Worm (Caenorhabditis elegans): ENCODE measurements around the gene F53H1.3.

The F53H1.3 gene

DNA sequence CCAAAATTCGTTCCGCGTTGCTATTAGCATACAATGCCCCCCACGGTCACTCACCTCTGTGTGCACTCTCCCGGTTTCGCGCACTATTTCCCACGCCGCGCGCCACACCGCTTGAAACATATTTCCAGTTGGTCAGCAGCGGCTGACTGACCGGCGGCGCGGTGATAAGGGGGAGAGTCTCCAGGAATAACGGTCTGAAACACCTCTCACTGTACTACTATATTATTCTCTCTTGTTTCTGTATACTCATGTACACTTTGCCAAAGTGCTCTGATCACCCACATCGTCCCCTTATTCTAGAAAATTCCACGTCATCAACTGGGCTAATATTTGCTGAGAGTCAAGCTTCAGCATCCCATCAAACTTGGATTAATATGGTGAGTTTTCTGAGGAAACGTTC is 57.0 kb downstream of the F53H1.3 start, which contains the start of gene nhr-41:
TSS of gene nhr-41 (plus strand) at position 301 of the 400 bp plus-strand sequence.
- TF ChIP-seq B0310.2 (tag; optimal IDR thresholded peaks at IDR 0.05) (no peak), tra-4 (tag; optimal IDR thresholded peaks at IDR 0.05) (no peak), sea-1 (GFP tag; conservative IDR thresholded peaks at IDR 0.05) (no peak), ama-1 (optimal IDR thresholded peaks at IDR 0.05) (no peak), F13C5.2 (tag; optimal IDR thresholded peaks at IDR 0.05) (no peak), hnd-1 (tag; optimal IDR thresholded peaks at IDR 0.05) (no peak), ceh-13 (GFP tag; optimal IDR thresholded peaks at IDR 0.05) (no peak), flt-1 (GFP tag; IDR thresholded peaks at IDR 0.05) (no peak), scrt-1 (GFP tag; IDR thresholded peaks at IDR 0.05) (no peak), hmg-4 (GFP tag; optimal IDR thresholded peaks at IDR 0.05) (no peak), ceh-36 (tag; optimal IDR thresholded peaks at IDR 0.05) (no peak), pes-1 (GFP tag; IDR thresholded peaks at IDR 0.05) (no peak), aly-1 (tag; optimal IDR thresholded peaks at IDR 0.05) (no peak), tbx-11 (GFP tag; IDR thresholded peaks at IDR 0.05) (no peak), hmbx-1 (tag; optimal IDR thresholded peaks at IDR 0.05) (no peak), tbx-37 (GFP tag; conservative IDR thresholded peaks at IDR 0.05) (no peak)

DNA sequence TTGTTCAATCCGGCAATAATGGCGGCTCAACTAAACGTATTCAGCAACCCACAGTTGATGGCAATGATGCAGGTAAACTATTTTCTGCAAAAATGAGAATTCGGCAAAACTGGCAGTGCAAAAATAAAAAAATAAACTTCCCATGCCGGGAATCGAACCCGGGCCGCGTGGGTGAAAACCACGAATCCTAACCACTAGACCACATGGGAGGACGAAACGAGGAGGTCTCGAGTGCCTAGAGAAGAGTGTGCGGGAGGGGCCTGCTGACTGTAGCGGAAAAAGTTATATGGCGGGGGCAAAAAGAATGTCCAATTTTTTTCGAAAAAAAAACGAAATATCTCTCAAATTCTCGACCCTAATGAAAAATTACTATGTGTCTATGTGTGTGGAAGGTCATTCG is 59.1 kb downstream of the F53H1.3 start:
- TF ChIP-seq ceh-13 (GFP tag; optimal IDR thresholded peaks at IDR 0.05) (peak; percentile 53), F13C5.2 (tag; optimal IDR thresholded peaks at IDR 0.05) (peak; percentile 78), aly-1 (tag; optimal IDR thresholded peaks at IDR 0.05) (peak; percentile 40), ama-1 (optimal IDR thresholded peaks at IDR 0.05) (no peak), hnd-1 (tag; optimal IDR thresholded peaks at IDR 0.05) (peak; percentile 59), sea-1 (GFP tag; conservative IDR thresholded peaks at IDR 0.05) (peak; percentile 80), hmg-4 (GFP tag; optimal IDR thresholded peaks at IDR 0.05) (peak; percentile 80), tra-4 (tag; optimal IDR thresholded peaks at IDR 0.05) (no peak), ets-7 (tag; optimal IDR thresholded peaks at IDR 0.05) (peak; percentile 31), pes-1 (GFP tag; IDR thresholded peaks at IDR 0.05) (peak; percentile 91), flt-1 (GFP tag; IDR thresholded peaks at IDR 0.05) (peak; percentile 90), scrt-1 (GFP tag; IDR thresholded peaks at IDR 0.05) (peak; percentile 92), hmbx-1 (tag; optimal IDR thresholded peaks at IDR 0.05) (peak; percentile 25), B0310.2 (tag; optimal IDR thresholded peaks at IDR 0.05) (peak; percentile 82), tbx-11 (GFP tag; IDR thresholded peaks at IDR 0.05) (peak; percentile 87), tbx-37 (GFP tag; conservative IDR thresholded peaks at IDR 0.05) (peak; percentile 90), ceh-36 (tag; optimal IDR thresholded peaks at IDR 0.05) (peak; percentile 65)
